Fruit fly (Drosophila melanogaster) whole organism, embryonic: ENCODE measurements around the gene NdufA3.
A peak's percentile ranks its signal among the peaks of the same experiment; 100 is the strongest.

ENCODE experiments used
- ATbp ChIP-seq: fragments of 200-800 bp; sonication (Bioruptor generic); optimal IDR thresholded peaks from 2 replicates; lab custom pipeline; 2017; ENCODE audit warnings: missing biosample characterization, mild to moderate bottlenecking, missing genetic modification characterization, missing genetic modification reagents
- Abd-B ChIP-seq: fragments of 200-800 bp; sonication (Bioruptor generic); optimal IDR thresholded peaks from 2 replicates; lab custom pipeline; 2018; ENCODE audit warnings: missing biosample characterization, mild to moderate bottlenecking, missing genetic modification characterization, moderate library complexity
- Asciz ChIP-seq: fragments of 200-800 bp; sonication (Bioruptor generic); optimal IDR thresholded peaks from 2 replicates; lab custom pipeline; 2017; ENCODE audit warnings: missing biosample characterization, mild to moderate bottlenecking, missing genetic modification characterization, missing genetic modification reagents
- CG10979 ChIP-seq: fragments of 200-800 bp; sonication (Bioruptor generic); optimal IDR thresholded peaks from 2 replicates; lab custom pipeline; 2018; ENCODE audit warnings: missing biosample characterization, mild to moderate bottlenecking, missing genetic modification characterization, moderate library complexity
- CG1233 ChIP-seq: fragments of 200-800 bp; sonication (Bioruptor generic); optimal IDR thresholded peaks from 4 replicates; lab custom pipeline; 2018; ENCODE audit warnings: missing biosample characterization, mild to moderate bottlenecking, missing genetic modification characterization
- CG16815 ChIP-seq: fragments of 200-800 bp; sonication (Bioruptor generic); optimal IDR thresholded peaks from 3 replicates; lab custom pipeline; 2017; ENCODE audit warnings: missing biosample characterization, mild to moderate bottlenecking, missing genetic modification characterization
- CG2875 ChIP-seq: fragments of 200-800 bp; sonication (Bioruptor generic); optimal IDR thresholded peaks from 2 replicates; lab custom pipeline; 2017; ENCODE audit warnings: missing biosample characterization, mild to moderate bottlenecking, missing genetic modification characterization, missing genetic modification reagents
- CG30020 ChIP-seq: fragments of 200-800 bp; optimal IDR thresholded peaks from 2 replicates; lab custom pipeline; 2019; ENCODE audit warnings: missing biosample characterization, mild to moderate bottlenecking, missing genetic modification characterization, moderate library complexity
- CG30403 ChIP-seq: fragments of 200-800 bp; sonication (Bioruptor generic); optimal IDR thresholded peaks from 3 replicates; lab custom pipeline; 2016; ENCODE audit warnings: missing biosample characterization, missing genetic modification characterization
- CG3065 ChIP-seq: fragments of 200-800 bp; sonication (Bioruptor generic); optimal IDR thresholded peaks from 2 replicates; lab custom pipeline; 2016; ENCODE audit warnings: missing biosample characterization, missing genetic modification characterization
- CG3281 ChIP-seq: fragments of 200-800 bp; sonication (Bioruptor generic); optimal IDR thresholded peaks from 3 replicates; lab custom pipeline; 2017; ENCODE audit warnings: missing biosample characterization, mild to moderate bottlenecking, missing genetic modification characterization
- CG33557 ChIP-seq: fragments of 200-800 bp; sonication (Bioruptor generic); optimal IDR thresholded peaks from 2 replicates; lab custom pipeline; 2019; ENCODE audit warnings: missing biosample characterization, mild to moderate bottlenecking, missing genetic modification characterization, moderate library complexity
- CG4360 ChIP-seq: fragments of 200-800 bp; sonication (Bioruptor generic); IDR thresholded peaks from 2 replicates; pipeline ENCODE4 v1.3.6; 2022; ENCODE audit warnings: missing biosample characterization, missing genetic modification characterization
- CG4404 ChIP-seq: fragments of 200-800 bp; sonication (Bioruptor generic); IDR thresholded peaks from 2 replicates; pipeline ENCODE4 v1.3.6; 2022; ENCODE audit warnings: missing biosample characterization, missing genetic modification characterization
- CG6854 ChIP-seq: fragments of 200-800 bp; sonication (Bioruptor generic); optimal IDR thresholded peaks from 3 replicates; lab custom pipeline; 2017; ENCODE audit warnings: missing biosample characterization, mild to moderate bottlenecking, missing genetic modification characterization
- CG7745 ChIP-seq: fragments of 200-800 bp; sonication (Bioruptor generic); optimal IDR thresholded peaks from 2 replicates; lab custom pipeline; 2018; ENCODE audit warnings: missing biosample characterization, mild to moderate bottlenecking, missing genetic modification characterization, moderate library complexity
- CG7963 ChIP-seq: fragments of 200-800 bp; sonication (Bioruptor generic); IDR thresholded peaks from 3 replicates; pipeline ENCODE4 v1.3.6; 2022; ENCODE audit warnings: missing biosample characterization, missing genetic modification characterization; ENCODE audit not compliant: partially characterized antibody
- CG8388 ChIP-seq: fragments of 200-800 bp; sonication (Bioruptor generic); optimal IDR thresholded peaks from 2 replicates; lab custom pipeline; 2019; ENCODE audit warnings: missing biosample characterization, mild to moderate bottlenecking, missing genetic modification characterization, moderate library complexity
- CG9932 ChIP-seq: fragments of 200-800 bp; sonication (Bioruptor generic); IDR thresholded peaks from 2 replicates; pipeline ENCODE4 v1.3.6; 2022; ENCODE audit warnings: missing biosample characterization, missing genetic modification characterization
- CoRest ChIP-seq: fragments of 200-800 bp; sonication (Bioruptor generic); optimal IDR thresholded peaks from 3 replicates; lab custom pipeline; 2018; ENCODE audit warnings: missing biosample characterization, mild to moderate bottlenecking, missing genetic modification characterization, moderate library complexity
- Dfd ChIP-seq, 2 experiments: fragments of >200 bp; optimal IDR thresholded peaks; 2 replicates each; lab custom pipeline; 2017; ENCODE audit warnings: missing biosample characterization in 2 of 2, missing genetic modification characterization in 2 of 2
- Dip2 ChIP-seq: fragments of 200-800 bp; sonication (Bioruptor generic); IDR thresholded peaks from 2 replicates; pipeline ENCODE4 v1.3.6; 2022; ENCODE audit warnings: missing biosample characterization, missing genetic modification characterization
- Eip74EF ChIP-seq, 2 experiments: fragments of 200-800 bp in 1 of 2; fragments of >200 bp in 1 of 2; sonication (Bioruptor generic) in 1 of 2; optimal IDR thresholded peaks; 2 replicates each; lab custom pipeline; 2017 to 2019; ENCODE audit warnings: missing biosample characterization in 2 of 2, missing genetic modification characterization in 2 of 2, mild to moderate bottlenecking in 1 of 2, moderate library complexity in 1 of 2
- Hr51 ChIP-seq, 2 experiments: fragments of 200-800 bp; sonication (Bioruptor generic); optimal IDR thresholded peaks; 2 replicates in 1 of 2; 3 replicates in 1 of 2; lab custom pipeline; 2016 to 2018; ENCODE audit warnings: missing biosample characterization in 2 of 2, missing genetic modification characterization in 2 of 2, mild to moderate bottlenecking in 1 of 2, moderate library complexity in 1 of 2
- Hsf ChIP-seq: fragments of 200-800 bp; sonication (Bioruptor generic); optimal IDR thresholded peaks from 3 replicates; lab custom pipeline; 2016; ENCODE audit warnings: missing biosample characterization, missing genetic modification characterization
- Jarid2 ChIP-seq: fragments of 200-800 bp; sonication (Bioruptor generic); optimal IDR thresholded peaks from 3 replicates; lab custom pipeline; 2017; ENCODE audit warnings: mild to moderate bottlenecking, missing biosample characterization, missing genetic modification reagents, missing genetic modification characterization
- Trl ChIP-seq, 3 experiments: fragments of >200 bp in 2 of 3; fragments of 200-800 bp in 1 of 3; sonication (Bioruptor generic) in 1 of 3; optimal IDR thresholded peaks; 2 replicates in 1 of 3; 3 replicates in 2 of 3; lab custom pipeline; 2016 to 2017; ENCODE audit warnings: missing biosample characterization in 1 of 3, missing genetic modification characterization in 1 of 3
- ato ChIP-seq: fragments of 200-800 bp; sonication (Bioruptor generic); IDR thresholded peaks from 2 replicates; pipeline ENCODE4 v1.3.6; 2022; ENCODE audit warnings: missing biosample characterization, missing genetic modification characterization; ENCODE audit not compliant: partially characterized antibody
- cg ChIP-seq: fragments of 200-800 bp; sonication (Bioruptor generic); optimal IDR thresholded peaks from 3 replicates; lab custom pipeline; 2019; ENCODE audit warnings: missing biosample characterization, mild to moderate bottlenecking, missing genetic modification characterization, moderate library complexity
- cwo ChIP-seq: fragments of 200-800 bp; sonication (Bioruptor generic); optimal IDR thresholded peaks from 3 replicates; lab custom pipeline; 2017; ENCODE audit warnings: missing biosample characterization, missing genetic modification characterization, mild to moderate bottlenecking, moderate library complexity, missing genetic modification reagents
- da ChIP-seq: fragments of 200-800 bp; sonication (Bioruptor generic); optimal IDR thresholded peaks from 2 replicates; lab custom pipeline; 2016; ENCODE audit warnings: missing biosample characterization, missing genetic modification characterization
- disco-r ChIP-seq: fragments of 200-800 bp; sonication (Bioruptor generic); optimal IDR thresholded peaks from 2 replicates; lab custom pipeline; 2016; ENCODE audit warnings: missing biosample characterization, missing genetic modification characterization
- dysf ChIP-seq: fragments of 200-800 bp; sonication (Bioruptor generic); IDR thresholded peaks from 3 replicates; pipeline ENCODE4 v1.3.6; 2022; ENCODE audit warnings: missing biosample characterization, missing genetic modification characterization
- gcm ChIP-seq: fragments of 200-800 bp; sonication (Bioruptor generic); optimal IDR thresholded peaks from 2 replicates; lab custom pipeline; 2019; ENCODE audit warnings: missing biosample characterization, mild to moderate bottlenecking, missing genetic modification characterization, moderate library complexity
- lab ChIP-seq: fragments of 200-800 bp; sonication (Bioruptor generic); optimal IDR thresholded peaks from 3 replicates; lab custom pipeline; 2017; ENCODE audit warnings: missing biosample characterization, missing genetic modification characterization, mild to moderate bottlenecking, moderate library complexity, missing genetic modification reagents
- mld ChIP-seq: fragments of 200-800 bp; sonication (Bioruptor generic); IDR thresholded peaks from 3 replicates; pipeline ENCODE4 v1.3.6; 2022; ENCODE audit warnings: missing biosample characterization, missing genetic modification characterization; ENCODE audit not compliant: partially characterized antibody
- nom ChIP-seq: fragments of 200-800 bp; sonication (Bioruptor generic); optimal IDR thresholded peaks from 2 replicates; lab custom pipeline; 2017; ENCODE audit warnings: missing biosample characterization, missing genetic modification characterization, mild to moderate bottlenecking, moderate library complexity, missing genetic modification reagents
- p53 ChIP-seq: fragments of 200-800 bp; sonication (Bioruptor generic); optimal IDR thresholded peaks from 2 replicates; lab custom pipeline; 2016; ENCODE audit warnings: missing biosample characterization, missing genetic modification characterization
- psq ChIP-seq: fragments of 200-800 bp; sonication (Bioruptor generic); optimal IDR thresholded peaks from 2 replicates; lab custom pipeline; 2017; ENCODE audit warnings: missing biosample characterization, missing genetic modification characterization
- ranshi ChIP-seq: fragments of 200-800 bp; sonication (Bioruptor generic); IDR thresholded peaks from 2 replicates; pipeline ENCODE4 v1.3.6; 2022; ENCODE audit warnings: missing biosample characterization, missing genetic modification characterization
- ro ChIP-seq: fragments of 200-800 bp; sonication (Bioruptor generic); IDR thresholded peaks from 2 replicates; pipeline ENCODE4 v1.3.6; 2022; ENCODE audit warnings: missing biosample characterization, missing genetic modification characterization
- run ChIP-seq: fragments of 200-800 bp; sonication (Bioruptor generic); optimal IDR thresholded peaks from 3 replicates; lab custom pipeline; 2018; ENCODE audit warnings: missing biosample characterization, mild to moderate bottlenecking, missing genetic modification characterization
- schlank ChIP-seq: fragments of 200-800 bp; sonication (Bioruptor generic); optimal IDR thresholded peaks from 2 replicates; lab custom pipeline; 2018; ENCODE audit warnings: missing biosample characterization, mild to moderate bottlenecking, missing genetic modification characterization
- sens ChIP-seq: fragments of 200-800 bp; sonication (Bioruptor generic); peaks from one replicate; lab custom pipeline; 2016; ENCODE audit warnings: missing biosample characterization, missing genetic modification characterization
- sr ChIP-seq: fragments of 200-800 bp; sonication (Bioruptor generic); IDR thresholded peaks from 3 replicates; pipeline ENCODE4 v1.3.6; 2022; ENCODE audit warnings: missing biosample characterization, missing genetic modification characterization

Gene NdufA3

dm6 chrX:9134922-9135453 lies 24.9 kb downstream of the NdufA3 start, which contains the start of gene fend (continued):
- TF ChIP-seq CG7963 (GFP tag; lab: Robert Waterston, UW) = no peak
- TF ChIP-seq Eip74EF (GFP tag; optimal IDR thresholded peaks at IDR 0.05; lab: Kevin White, UChicago) = peak in 1 of 2 experiments; percentile 18
- no peak for TF ChIP-seq ranshi (GFP tag; lab: Robert Waterston, UW)
- no peak for TF ChIP-seq CG7745
- TF ChIP-seq psq (GFP tag; lab: Kevin White, UChicago) = no peak
- TF ChIP-seq dysf (GFP tag; lab: Robert Waterston, UW) = peak; percentile 49; the same call in 1 of the 3 replicates
- peak; percentile 38 for TF ChIP-seq CG3281 (GFP tag; lab: Kevin White, UChicago)
- TF ChIP-seq Dfd (GFP tag; optimal IDR thresholded peaks at IDR 0.05; lab: Kevin White, UChicago) = no peak
- TF ChIP-seq Hr51 (GFP tag; optimal IDR thresholded peaks at IDR 0.05; lab: Kevin White, UChicago) = peak; percentile 7 to 53
- peak; percentile 52 for TF ChIP-seq CG30403 (GFP tag; lab: Kevin White, UChicago)
- no peak for TF ChIP-seq disco-r (GFP tag; lab: Kevin White, UChicago)
- TF ChIP-seq ATbp (GFP tag; lab: Kevin White, UChicago) = no peak
- peak; percentile 2 for TF ChIP-seq CG30020 (tag; lab: Kevin White, UChicago)
- no peak for TF ChIP-seq Dip2 (GFP tag; lab: Robert Waterston, UW)
- TF ChIP-seq CoRest (tag; lab: Kevin White, UChicago) = peak; percentile 60
- no peak for TF ChIP-seq run (tag; lab: Kevin White, UChicago)
- no peak for TF ChIP-seq CG9932 (GFP tag; lab: Robert Waterston, UW)
- TF ChIP-seq gcm = peak; percentile 12
- no peak for TF ChIP-seq Asciz (GFP tag; lab: Kevin White, UChicago)
- TF ChIP-seq lab (GFP tag; lab: Kevin White, UChicago) = peak; percentile 8
- TF ChIP-seq Jarid2 (GFP tag; lab: Kevin White, UChicago) = peak; percentile 85
- no peak for TF ChIP-seq da
- no peak for TF ChIP-seq CG16815 (GFP tag; lab: Kevin White, UChicago)
- no peak for TF ChIP-seq p53
- TF ChIP-seq ato = no peak
- peak; percentile 21 for TF ChIP-seq CG1233 (GFP tag; lab: Kevin White, UChicago)
- TF ChIP-seq Trl (optimal IDR thresholded peaks at IDR 0.05; lab: Kevin White, UChicago) = peak; percentile 5 to 43
- TF ChIP-seq Trl (GFP tag; optimal IDR thresholded peaks at IDR 0.05; lab: Kevin White, UChicago) = no peak
- no peak for TF ChIP-seq CG2875 (GFP tag; lab: Kevin White, UChicago)
- peak; percentile 31 for TF ChIP-seq CG10979 (tag; lab: Kevin White, UChicago)
- TF ChIP-seq CG6854 (GFP tag; lab: Kevin White, UChicago) = peak; percentile 19
- peak; percentile 24 for TF ChIP-seq cwo (GFP tag; lab: Kevin White, UChicago)
- no peak for TF ChIP-seq schlank (tag; lab: Kevin White, UChicago)
- TF ChIP-seq CG33557 (GFP tag; lab: Kevin White, UChicago) = peak; percentile 47
- TF ChIP-seq mld (GFP tag; lab: Robert Waterston, UW) = no peak
- TF ChIP-seq CG4404 = no peak
- peak; percentile 77 for TF ChIP-seq sens (GFP tag; lab: Kevin White, UChicago)
- TF ChIP-seq Abd-B (GFP tag; lab: Kevin White, UChicago) = no peak

DNA sequence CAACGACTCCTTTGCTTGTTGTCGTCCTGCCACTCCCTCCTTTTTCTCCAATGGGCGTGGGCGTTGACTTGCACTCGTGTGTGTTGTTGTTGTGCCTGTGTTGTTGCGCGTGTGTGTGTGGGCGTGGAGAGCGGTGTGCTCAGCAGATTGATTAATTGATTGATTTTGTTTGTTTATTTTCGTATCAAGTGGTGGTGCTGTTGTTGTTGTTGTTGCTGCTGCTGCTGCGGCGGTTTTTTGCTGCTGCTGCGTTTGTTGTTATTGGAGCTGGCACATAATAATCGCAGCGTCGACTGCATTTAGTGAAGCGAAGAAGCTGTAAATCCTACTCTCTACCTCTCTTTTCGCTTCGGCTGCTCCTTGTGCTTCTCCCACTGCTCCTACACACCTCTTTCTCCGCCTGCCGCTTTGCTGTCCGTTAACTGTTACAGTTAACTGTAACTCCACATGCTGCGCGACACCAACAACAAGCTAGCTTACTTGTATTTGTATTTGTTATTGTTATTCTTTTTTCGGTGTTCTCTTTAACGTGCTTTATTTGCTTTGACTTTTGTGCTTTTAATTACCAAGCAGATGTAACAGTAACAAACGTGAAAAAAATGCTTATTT lies 25.5 kb downstream of the NdufA3 start:
- TF ChIP-seq CG8388 (GFP tag; lab: Kevin White, UChicago) = peak; percentile 56
- TF ChIP-seq ro (GFP tag; lab: Robert Waterston, UW) = no peak
- TF ChIP-seq Hsf (GFP tag; lab: Kevin White, UChicago) = no peak
- TF ChIP-seq sr (GFP tag; lab: Robert Waterston, UW) = peak; percentile 49; the same call in 1 of the 3 replicates
- peak; percentile 53 for TF ChIP-seq nom (GFP tag; lab: Kevin White, UChicago)
- TF ChIP-seq cg (GFP tag; lab: Kevin White, UChicago) = peak; percentile 25
- peak; percentile 23 for TF ChIP-seq CG3065 (GFP tag; lab: Kevin White, UChicago)
- TF ChIP-seq CG4360 = peak; percentile 87
